Worm (Caenorhabditis elegans) whole organism, midembryonic: ENCODE measurements around the gene C32B5.13.

Experiments used
- T22C8.4 ChIP-seq: fragments of 200-800 bp; sonication (Bioruptor generic); IDR thresholded peaks from 2 replicates; pipeline ENCODE4 v1.3.6; 2022; ENCODE audit warnings: missing genetic modification characterization, missing compliant biosample characterization
- cog-1 ChIP-seq: sonication (generic microtip); optimal IDR thresholded peaks from 2 replicates; lab custom pipeline; 2016; ENCODE audit warnings: missing genetic modification characterization, missing compliant biosample characterization
- flt-1 ChIP-seq: fragments of 200-800 bp; sonication (Bioruptor generic); IDR thresholded peaks from 2 replicates; pipeline ENCODE4 v1.3.6; 2022; ENCODE audit warnings: missing genetic modification characterization, missing compliant biosample characterization
- klf-2 ChIP-seq: fragments of 200-800 bp; sonication (Bioruptor generic); conservative IDR thresholded peaks from 2 replicates; pipeline ENCODE4 v1.3.6; 2022; ENCODE audit warnings: missing genetic modification reagents, missing genetic modification characterization, missing compliant biosample characterization
- med-1 ChIP-seq: sonication (generic microtip); optimal IDR thresholded peaks from 2 replicates; lab custom pipeline; 2017; ENCODE audit warnings: missing genetic modification characterization, mild to moderate bottlenecking, missing compliant biosample characterization, antibody characterized with exemption, missing genetic modification reagents; ENCODE audit not compliant: insufficient read depth
- ref-1 ChIP-seq: fragments of 200-800 bp; sonication (Bioruptor generic); conservative IDR thresholded peaks from 2 replicates; pipeline ENCODE4 v1.3.6; 2022; ENCODE audit warnings: missing genetic modification reagents, missing genetic modification characterization, missing compliant biosample characterization
- tab-1 ChIP-seq: fragments of 200-800 bp; sonication (Bioruptor generic); IDR thresholded peaks from 2 replicates; pipeline ENCODE4 v1.3.6; 2022; ENCODE audit warnings: missing genetic modification characterization, missing compliant biosample characterization
- ztf-23 ChIP-seq: fragments of 200-800 bp; sonication (Bioruptor generic); IDR thresholded peaks from 2 replicates; pipeline ENCODE4 v1.3.6; 2022; ENCODE audit warnings: missing genetic modification reagents, missing genetic modification characterization, missing compliant biosample characterization
- ztf-29 ChIP-seq: fragments of 200-800 bp; sonication (Bioruptor generic); IDR thresholded peaks from 2 replicates; pipeline ENCODE4 v1.3.6; 2022; ENCODE audit warnings: missing genetic modification reagents, missing genetic modification characterization, missing compliant biosample characterization

The C32B5.13 gene

DNA sequence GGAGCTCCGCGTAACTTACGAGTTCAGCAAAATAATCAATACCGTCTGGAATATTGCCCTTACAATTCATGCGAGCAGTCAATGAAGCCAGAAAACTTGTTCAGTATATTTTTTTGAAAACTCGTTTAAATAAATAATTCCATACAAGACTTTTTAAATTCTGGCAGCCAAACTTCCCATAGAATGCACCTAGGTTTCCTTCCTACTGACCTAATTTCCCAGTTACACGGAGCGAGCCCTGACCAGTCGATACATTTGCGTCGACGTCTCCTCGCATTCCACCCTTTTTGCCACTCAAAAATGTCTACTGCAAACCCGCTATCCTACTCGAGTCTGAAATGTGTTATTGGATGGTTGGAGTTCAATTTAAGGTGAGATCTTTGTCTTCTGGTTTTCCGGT lies 44.5 kb downstream of the C32B5.13 start, which contains the start of gene fbxc-30:
Gene fbxc-30 (plus strand): TSS at position 301 of the 400 bp plus-strand sequence.
- TF ChIP-seq klf-2 (no peak), T22C8.4 (GFP tag; lab: Robert Waterston, UW) (no peak), ztf-23 (no peak), med-1 (GFP tag; lab: Kevin White, UChicago) (no peak), flt-1 (no peak), ztf-29 (GFP tag; lab: Robert Waterston, UW) (no peak), tab-1 (no peak), ref-1 (GFP tag; lab: Robert Waterston, UW) (no peak), cog-1 (tag; lab: Kevin White, UChicago) (no peak)

DNA sequence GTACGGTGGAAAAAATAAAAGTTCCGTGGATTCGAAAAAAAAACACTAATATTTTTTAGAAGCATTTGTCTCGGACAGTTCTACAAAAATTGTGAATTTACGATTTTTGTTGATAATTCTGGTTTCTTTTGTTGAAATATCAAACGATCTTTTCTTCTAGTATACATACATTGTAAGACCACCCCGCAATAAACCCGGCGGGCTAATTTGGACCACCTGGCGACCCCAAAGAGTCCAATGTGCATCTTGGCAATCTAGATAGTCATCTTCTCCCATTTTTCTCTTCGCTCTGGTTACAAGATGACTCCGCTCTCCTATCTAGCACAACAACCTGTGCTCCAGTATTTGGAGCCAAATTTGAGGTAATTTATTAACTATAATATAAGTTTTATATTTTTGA lies 46.1 kb downstream of the C32B5.13 start, which contains the start of gene fbxc-29:
Gene fbxc-29 (plus strand): TSS at position 301 of the 400 bp plus-strand sequence.
- TF ChIP-seq flt-1 (no peak), ztf-29 (GFP tag; lab: Robert Waterston, UW) (no peak), cog-1 (tag; lab: Kevin White, UChicago) (no peak), med-1 (GFP tag; lab: Kevin White, UChicago) (no peak), klf-2 (no peak), ref-1 (GFP tag; lab: Robert Waterston, UW) (no peak), T22C8.4 (GFP tag; lab: Robert Waterston, UW) (no peak), tab-1 (no peak), ztf-23 (no peak)

DNA sequence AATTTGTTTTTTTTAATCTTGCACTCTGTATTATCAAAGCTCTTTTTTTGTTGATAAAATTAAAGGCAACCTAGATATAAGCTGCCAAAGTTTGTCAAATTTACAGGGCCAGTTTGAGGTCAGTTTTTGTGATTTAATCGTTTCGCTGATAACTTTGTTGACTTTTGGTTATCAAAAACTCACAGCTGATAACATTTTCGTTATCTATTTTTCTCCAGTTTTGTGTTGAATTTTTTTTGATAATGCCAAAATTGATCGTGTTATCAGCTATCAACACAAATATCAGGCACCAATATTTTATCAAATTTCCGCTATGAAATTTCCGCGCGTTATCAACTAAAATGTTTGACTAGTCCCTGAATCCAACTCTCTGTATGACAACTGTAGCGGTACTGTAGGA lies 46.7 kb downstream of the C32B5.13 start:
- no peak for TF ChIP-seq T22C8.4 (GFP tag; lab: Robert Waterston, UW)

DNA sequence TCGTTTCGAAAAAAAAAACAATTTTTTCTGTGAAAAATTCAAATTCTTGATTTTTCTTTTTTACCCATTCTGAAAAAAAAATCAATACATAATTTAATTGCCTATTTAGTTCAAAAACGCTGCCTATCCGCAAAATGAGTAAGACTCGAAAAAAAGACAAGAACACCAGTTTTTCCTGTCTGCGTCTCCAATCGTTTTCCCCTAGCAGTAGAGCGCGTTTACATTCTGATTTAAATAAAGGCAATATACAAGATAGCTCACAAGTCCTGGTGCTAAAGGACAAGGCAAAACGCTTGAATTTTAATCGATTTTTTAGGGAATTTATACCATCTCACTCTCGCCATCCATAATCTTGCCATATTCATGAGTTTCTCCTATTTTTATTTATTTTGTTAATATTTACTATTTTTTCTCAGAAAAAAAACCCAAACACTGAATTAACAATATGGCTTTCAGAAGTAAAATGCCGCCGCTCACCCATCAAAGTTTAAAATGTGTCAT lies 48.6 kb downstream of the C32B5.13 start, which contains the start of gene fbxc-33:
Gene fbxc-33 (plus strand): TSS at position 451 of the 501 bp plus-strand sequence.
- no peak for TF ChIP-seq klf-2
- TF ChIP-seq ztf-23 = no peak
- no peak for TF ChIP-seq ref-1 (GFP tag; lab: Robert Waterston, UW)
- TF ChIP-seq ztf-29 (GFP tag; lab: Robert Waterston, UW) = no peak
- no peak for TF ChIP-seq T22C8.4 (GFP tag; lab: Robert Waterston, UW)
- TF ChIP-seq tab-1 = no peak
- TF ChIP-seq med-1 (GFP tag; lab: Kevin White, UChicago) = no peak
- TF ChIP-seq flt-1 = no peak
- no peak for TF ChIP-seq cog-1 (tag; lab: Kevin White, UChicago)

DNA sequence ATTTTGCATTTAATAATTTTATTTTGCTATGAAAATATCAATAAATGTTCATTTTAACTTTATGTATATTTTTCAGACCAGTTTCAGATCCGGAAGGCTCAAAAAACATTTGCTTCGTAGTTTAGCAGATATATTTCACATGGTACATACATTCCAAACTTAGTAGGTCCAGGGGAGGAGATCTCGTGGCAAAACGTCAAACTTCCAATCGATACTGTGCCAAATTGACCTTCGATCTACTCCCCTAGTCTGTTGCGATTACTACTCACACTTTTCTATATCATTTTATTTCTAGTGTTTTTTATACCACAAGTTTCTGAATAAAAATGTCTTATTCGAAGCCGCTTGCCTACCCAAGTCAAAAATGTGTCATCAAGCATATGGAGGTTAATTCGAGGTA lies 50.2 kb downstream of the C32B5.13 start, which contains the start of gene fbxc-31:
Gene fbxc-31 (plus strand): TSS at position 301 of the 400 bp plus-strand sequence.
- no peak for TF ChIP-seq flt-1
- TF ChIP-seq ref-1 (GFP tag; lab: Robert Waterston, UW) = no peak
- TF ChIP-seq ztf-29 (GFP tag; lab: Robert Waterston, UW) = no peak
- no peak for TF ChIP-seq T22C8.4 (GFP tag; lab: Robert Waterston, UW)
